Worm (Caenorhabditis elegans) whole organism, midembryonic: ENCODE results near the gene F25E5.16.

ENCODE experiments used
- flt-1 ChIP-seq: fragments of 200-800 bp; sonication (Bioruptor generic); IDR thresholded peaks from 2 replicates; pipeline ENCODE4 v1.3.6; 2022; ENCODE audit warnings: missing genetic modification characterization, missing compliant biosample characterization
- klf-2 ChIP-seq: fragments of 200-800 bp; sonication (Bioruptor generic); conservative IDR thresholded peaks from 2 replicates; pipeline ENCODE4 v1.3.6; 2022; ENCODE audit warnings: missing genetic modification reagents, missing genetic modification characterization, missing compliant biosample characterization
- ztf-23 ChIP-seq: fragments of 200-800 bp; sonication (Bioruptor generic); IDR thresholded peaks from 2 replicates; pipeline ENCODE4 v1.3.6; 2022; ENCODE audit warnings: missing genetic modification reagents, missing genetic modification characterization, missing compliant biosample characterization

ce11 chrV:7435376-7436204, 2.5 kb upstream of the F25E5.16 start, which contains the start of the genes ddo-2 and F25E5.8:
- TF ChIP-seq klf-2 = no peak
- no peak for TF ChIP-seq flt-1 (GFP tag; lab: Robert Waterston, UW)
- TF ChIP-seq ztf-23 (GFP tag; lab: Robert Waterston, UW) = no peak
